Worm (Caenorhabditis elegans) whole organism, young adult: ENCODE measurements around the gene B0348.2.

Source experiments
- Y79H2A.3 ChIP-seq: fragments of 200-800 bp; sonication (Bioruptor generic); conservative IDR thresholded peaks from 2 replicates; pipeline ENCODE4 v1.3.6; 2022; ENCODE audit warnings: missing genetic modification reagents, missing genetic modification characterization, missing compliant biosample characterization
- attf-6 ChIP-seq: fragments of 200-800 bp; sonication (Bioruptor generic); IDR thresholded peaks from 2 replicates; pipeline ENCODE4 v1.3.6; 2022; ENCODE audit warnings: missing genetic modification reagents, missing genetic modification characterization, missing compliant biosample characterization
- egl-18 ChIP-seq: fragments of 200-800 bp; sonication (Bioruptor generic); IDR thresholded peaks from 2 replicates; pipeline ENCODE4 v1.3.6; 2022; ENCODE audit warnings: missing genetic modification reagents, missing genetic modification characterization, missing compliant biosample characterization
- pha-4 ChIP-seq: fragments of 150-350 bp; sonication (generic microtip); optimal IDR thresholded peaks from 2 replicates; lab custom pipeline; 2014; ENCODE audit warnings: missing biosample characterization, missing genetic modification reagents, missing genetic modification characterization
- snpc-1.3 ChIP-seq: sonication (generic microtip); optimal IDR thresholded peaks from 2 replicates; lab custom pipeline; 2017; ENCODE audit warnings: missing genetic modification characterization, mild to moderate bottlenecking, missing compliant biosample characterization, antibody characterized with exemption, moderate library complexity, missing genotype, missing genetic modification reagents; ENCODE audit not compliant: insufficient read depth

ce11 chrV:27604-28003 is 17.5 kb upstream of the B0348.2 start:
- no peak for TF ChIP-seq snpc-1.3
- TF ChIP-seq attf-6 (GFP tag; lab: Robert Waterston, UW), result no peak
- TF ChIP-seq pha-4 (tag; lab: Kevin White, UChicago), result no peak
- TF ChIP-seq Y79H2A.3 (GFP tag; lab: Robert Waterston, UW), result no peak
- no peak for TF ChIP-seq egl-18 (GFP tag; lab: Robert Waterston, UW)
